Worm (Caenorhabditis elegans) whole organism, L3 larva: ENCODE measurements around the gene F53F4.16.

ENCODE experiments used
- ceh-9 ChIP-seq: sonication (generic microtip); optimal IDR thresholded peaks from 2 replicates; lab custom pipeline; 2018; ENCODE audit warnings: missing biosample characterization, missing genetic modification characterization
- egl-27 ChIP-seq: sonication (generic microtip); optimal IDR thresholded peaks from 4 replicates; lab custom pipeline; 2017; ENCODE audit warnings: missing biosample characterization, missing genetic modification reagents, missing genetic modification characterization
- lin-39 ChIP-seq: fragments of 150-350 bp; optimal IDR thresholded peaks from 2 replicates; lab custom pipeline; 2018; ENCODE audit warnings: missing biosample characterization, missing genetic modification reagents, missing genetic modification characterization
- nhr-11 ChIP-seq: fragments of 150-350 bp; optimal IDR thresholded peaks from 2 replicates; lab custom pipeline; 2014; ENCODE audit warnings: missing biosample characterization, missing genetic modification characterization
- nhr-23 ChIP-seq: fragments of 150-350 bp; optimal IDR thresholded peaks from 2 replicates; lab custom pipeline; 2014; ENCODE audit warnings: missing biosample characterization, missing genetic modification reagents, missing genetic modification characterization
- nhr-237 ChIP-seq: fragments of 150-350 bp; optimal IDR thresholded peaks from 2 replicates; lab custom pipeline; 2014; ENCODE audit warnings: missing biosample characterization, missing genetic modification characterization
- nhr-76 ChIP-seq: fragments of 150-350 bp; sonication (generic microtip); optimal IDR thresholded peaks from 5 replicates; lab custom pipeline; 2014; ENCODE audit warnings: missing biosample characterization, missing genetic modification characterization
- nhr-77 ChIP-seq: fragments of 150-350 bp; optimal IDR thresholded peaks from 2 replicates; lab custom pipeline; 2014; ENCODE audit warnings: missing biosample characterization, missing genetic modification characterization
- sea-2 ChIP-seq: fragments of 150-350 bp; sonication (generic microtip); optimal IDR thresholded peaks from 4 replicates; lab custom pipeline; 2014; ENCODE audit warnings: missing biosample characterization, missing genetic modification reagents, missing genetic modification characterization
- snpc-4 ChIP-seq: fragments of 150-350 bp; optimal IDR thresholded peaks from 2 replicates; lab custom pipeline; 2014; ENCODE audit warnings: missing biosample characterization, missing genetic modification characterization
- unc-62 ChIP-seq: fragments of 150-350 bp; sonication (generic microtip); optimal IDR thresholded peaks from 4 replicates; lab custom pipeline; 2014; ENCODE audit warnings: missing biosample characterization, missing genetic modification reagents, missing genetic modification characterization
- zag-1 ChIP-seq: fragments of 150-350 bp; optimal IDR thresholded peaks from 2 replicates; lab custom pipeline; 2014; ENCODE audit warnings: missing biosample characterization, missing genetic modification characterization
- ztf-11 ChIP-seq: fragments of 150-350 bp; optimal IDR thresholded peaks from 2 replicates; lab custom pipeline; 2014; ENCODE audit warnings: missing biosample characterization, missing genetic modification characterization

DNA sequence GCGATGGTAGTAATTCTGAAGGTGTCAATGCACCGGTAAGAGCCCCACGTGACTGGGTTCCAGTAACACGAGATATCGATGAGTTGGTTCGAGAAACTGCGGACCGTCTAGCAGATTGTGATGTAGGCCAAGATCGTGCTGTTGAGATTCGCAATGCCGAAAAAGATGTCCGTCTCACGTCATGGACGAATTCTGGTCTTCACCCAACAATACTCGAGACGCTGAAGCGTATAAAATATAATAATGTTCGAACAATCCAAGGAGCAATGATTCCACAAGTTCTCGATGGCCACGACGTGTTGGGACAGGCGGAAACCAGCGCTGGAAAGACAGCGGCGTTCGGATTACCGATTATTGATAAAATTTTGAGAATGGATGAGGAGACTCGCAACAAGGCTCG lies 44.8 kb upstream of the F53F4.16 start:
- TF ChIP-seq snpc-4 (tag; lab: Kevin White, UChicago) (no peak), nhr-11 (tag; lab: Kevin White, UChicago) (no peak), ztf-11 (tag; lab: Kevin White, UChicago) (no peak), egl-27 (tag; lab: Kevin White, UChicago) (no peak), lin-39 (tag; lab: Kevin White, UChicago) (no peak), ceh-9 (tag; lab: Kevin White, UChicago) (no peak), nhr-23 (tag; lab: Kevin White, UChicago) (no peak), nhr-76 (no peak), nhr-77 (no peak), zag-1 (tag; lab: Kevin White, UChicago) (no peak), unc-62 (no peak), nhr-237 (tag; lab: Kevin White, UChicago) (no peak), sea-2 (GFP tag; lab: Kevin White, UChicago) (no peak)
